Worm (Caenorhabditis elegans) whole organism, L3 larva: ENCODE results near the gene C33G8.13.
A peak's percentile ranks its signal among the peaks of the same experiment; 100 is the strongest.

Experiments used
- R02D3.7 ChIP-seq: fragments of 150-350 bp; optimal IDR thresholded peaks from 2 replicates; lab custom pipeline; 2014; ENCODE audit warnings: missing biosample characterization, missing genetic modification characterization
- aly-2 ChIP-seq: fragments of 150-350 bp; optimal IDR thresholded peaks from 2 replicates; lab custom pipeline; 2014; ENCODE audit warnings: missing biosample characterization, missing genetic modification characterization
- ama-1 ChIP-seq: fragments of 150-350 bp; optimal IDR thresholded peaks from 2 replicates; lab custom pipeline; 2018
- ceh-16 ChIP-seq: sonication (generic microtip); optimal IDR thresholded peaks from 2 replicates; lab custom pipeline; 2017; ENCODE audit warnings: missing biosample characterization, missing genetic modification characterization
- ceh-28 ChIP-seq: fragments of 150-350 bp; optimal IDR thresholded peaks from 2 replicates; lab custom pipeline; 2014; ENCODE audit warnings: missing biosample characterization, missing genetic modification reagents, missing genetic modification characterization
- ceh-82 ChIP-seq: fragments of 150-350 bp; optimal IDR thresholded peaks from 2 replicates; lab custom pipeline; 2014; ENCODE audit warnings: missing biosample characterization, missing genetic modification characterization
- daf-12 ChIP-seq: fragments of 150-350 bp; optimal IDR thresholded peaks from 2 replicates; lab custom pipeline; 2014; ENCODE audit warnings: missing biosample characterization, missing genetic modification reagents, missing genetic modification characterization
- egl-27 ChIP-seq: sonication (generic microtip); optimal IDR thresholded peaks from 4 replicates; lab custom pipeline; 2017; ENCODE audit warnings: missing biosample characterization, missing genetic modification reagents, missing genetic modification characterization
- egl-5 ChIP-seq: fragments of 150-350 bp; optimal IDR thresholded peaks from 2 replicates; lab custom pipeline; 2017; ENCODE audit warnings: missing biosample characterization, missing genetic modification reagents, missing genetic modification characterization, inconsistent platforms
- elt-2 ChIP-seq: sonication (generic microtip); optimal IDR thresholded peaks from 2 replicates; lab custom pipeline; 2016; ENCODE audit warnings: missing genetic modification reagents, mild to moderate bottlenecking, missing genetic modification characterization, missing compliant biosample characterization
- elt-3 ChIP-seq, 3 experiments: fragments of 150-350 bp in 1 of 3; sonication (generic microtip) in 2 of 3; optimal IDR thresholded peaks; 2 replicates in 2 of 3; 4 replicates in 1 of 3; lab custom pipeline; 2014 to 2017; ENCODE audit warnings: missing biosample characterization in 3 of 3, missing genetic modification characterization in 3 of 3
- fkh-10 ChIP-seq: sonication (generic microtip); optimal IDR thresholded peaks from 2 replicates; lab custom pipeline; 2017; ENCODE audit warnings: missing biosample characterization, missing genetic modification reagents, missing genetic modification characterization
- fkh-2 ChIP-seq: fragments of 150-350 bp; optimal IDR thresholded peaks from 2 replicates; lab custom pipeline; 2014; ENCODE audit warnings: missing biosample characterization, missing genetic modification reagents, missing genetic modification characterization
- fos-1 ChIP-seq: fragments of 150-350 bp; optimal IDR thresholded peaks from 2 replicates; lab custom pipeline; 2014; ENCODE audit warnings: missing biosample characterization, missing genetic modification characterization
- hmg-11 ChIP-seq: sonication (generic microtip); optimal IDR thresholded peaks from 2 replicates; lab custom pipeline; 2016; ENCODE audit warnings: missing genetic modification characterization, missing compliant biosample characterization
- jun-1 ChIP-seq: fragments of 150-350 bp; optimal IDR thresholded peaks from 2 replicates; lab custom pipeline; 2014; ENCODE audit warnings: missing biosample characterization, missing genetic modification reagents, missing genetic modification characterization
- lin-15B ChIP-seq: fragments of 150-350 bp; optimal IDR thresholded peaks from 2 replicates; lab custom pipeline; 2014; ENCODE audit warnings: missing biosample characterization, missing genetic modification characterization
- lin-39 ChIP-seq: fragments of 150-350 bp; optimal IDR thresholded peaks from 2 replicates; lab custom pipeline; 2018; ENCODE audit warnings: missing biosample characterization, missing genetic modification reagents, missing genetic modification characterization
- lsy-12 ChIP-seq: sonication (generic microtip); optimal IDR thresholded peaks from 2 replicates; lab custom pipeline; 2016; ENCODE audit warnings: mild to moderate bottlenecking, missing genetic modification characterization, missing compliant biosample characterization
- mdl-1 ChIP-seq: fragments of 150-350 bp; optimal IDR thresholded peaks from 2 replicates; lab custom pipeline; 2014; ENCODE audit warnings: missing biosample characterization, missing genetic modification characterization
- mml-1 ChIP-seq: fragments of 150-350 bp; sonication (generic microtip); optimal IDR thresholded peaks from 3 replicates; lab custom pipeline; 2014; ENCODE audit warnings: missing biosample characterization, missing genetic modification characterization
- nfya-1 ChIP-seq: sonication (generic microtip); optimal IDR thresholded peaks from 2 replicates; lab custom pipeline; 2017; ENCODE audit warnings: missing genetic modification characterization, mild to moderate bottlenecking, missing compliant biosample characterization, antibody characterized with exemption, moderate library complexity; ENCODE audit not compliant: insufficient read depth
- nhr-11 ChIP-seq: fragments of 150-350 bp; optimal IDR thresholded peaks from 2 replicates; lab custom pipeline; 2014; ENCODE audit warnings: missing biosample characterization, missing genetic modification characterization
- nhr-23 ChIP-seq: fragments of 150-350 bp; optimal IDR thresholded peaks from 2 replicates; lab custom pipeline; 2014; ENCODE audit warnings: missing biosample characterization, missing genetic modification reagents, missing genetic modification characterization
- nhr-237 ChIP-seq: fragments of 150-350 bp; optimal IDR thresholded peaks from 2 replicates; lab custom pipeline; 2014; ENCODE audit warnings: missing biosample characterization, missing genetic modification characterization
- nhr-25 ChIP-seq: sonication (generic microtip); optimal IDR thresholded peaks from 2 replicates; lab custom pipeline; 2017; ENCODE audit warnings: missing biosample characterization, missing genetic modification characterization
- nhr-43 ChIP-seq: sonication (generic microtip); optimal IDR thresholded peaks from 2 replicates; lab custom pipeline; 2016; ENCODE audit warnings: mild to moderate bottlenecking, missing genetic modification characterization, missing compliant biosample characterization; ENCODE audit not compliant: poor library complexity, severe bottlenecking
- nhr-67 ChIP-seq: fragments of 150-350 bp; optimal IDR thresholded peaks from 2 replicates; lab custom pipeline; 2014; ENCODE audit warnings: missing biosample characterization, missing genetic modification characterization
- nhr-76 ChIP-seq: fragments of 150-350 bp; sonication (generic microtip); optimal IDR thresholded peaks from 5 replicates; lab custom pipeline; 2014; ENCODE audit warnings: missing biosample characterization, missing genetic modification characterization
- nhr-77 ChIP-seq: fragments of 150-350 bp; optimal IDR thresholded peaks from 2 replicates; lab custom pipeline; 2014; ENCODE audit warnings: missing biosample characterization, missing genetic modification characterization
- pha-4 ChIP-seq: fragments of 150-350 bp; optimal IDR thresholded peaks from 2 replicates; lab custom pipeline; 2014; ENCODE audit warnings: missing biosample characterization, missing genetic modification reagents, missing genetic modification characterization
- pqm-1 ChIP-seq: fragments of 150-350 bp; optimal IDR thresholded peaks from 2 replicates; lab custom pipeline; 2017; ENCODE audit warnings: missing biosample characterization, missing genetic modification characterization, inconsistent platforms
- sea-2 ChIP-seq: fragments of 150-350 bp; sonication (generic microtip); optimal IDR thresholded peaks from 4 replicates; lab custom pipeline; 2014; ENCODE audit warnings: missing biosample characterization, missing genetic modification reagents, missing genetic modification characterization
- skn-1 ChIP-seq: fragments of 150-350 bp; optimal IDR thresholded peaks from 2 replicates; lab custom pipeline; 2014; ENCODE audit warnings: missing biosample characterization, missing genetic modification characterization
- snpc-4 ChIP-seq: fragments of 150-350 bp; optimal IDR thresholded peaks from 2 replicates; lab custom pipeline; 2014; ENCODE audit warnings: missing biosample characterization, missing genetic modification characterization
- tbx-2 ChIP-seq: sonication (generic microtip); optimal IDR thresholded peaks from 2 replicates; lab custom pipeline; 2016; ENCODE audit warnings: mild to moderate bottlenecking, missing genetic modification characterization, missing compliant biosample characterization
- unc-39 ChIP-seq: sonication (generic microtip); optimal IDR thresholded peaks from 4 replicates; lab custom pipeline; 2017; ENCODE audit warnings: missing biosample characterization, missing genetic modification characterization
- unc-62 ChIP-seq: fragments of 150-350 bp; sonication (generic microtip); optimal IDR thresholded peaks from 4 replicates; lab custom pipeline; 2014; ENCODE audit warnings: missing biosample characterization, missing genetic modification reagents, missing genetic modification characterization
- zag-1 ChIP-seq: fragments of 150-350 bp; optimal IDR thresholded peaks from 2 replicates; lab custom pipeline; 2014; ENCODE audit warnings: missing biosample characterization, missing genetic modification characterization
- ztf-4 ChIP-seq: fragments of 150-350 bp; optimal IDR thresholded peaks from 2 replicates; lab custom pipeline; 2014; ENCODE audit warnings: missing biosample characterization, missing genetic modification characterization

The C33G8.13 gene

ce11 chrV:6997041-6997552, 18.7 kb downstream of the C33G8.13 start, which contains the start of gene nhr-107:
Gene nhr-107, minus strand, starts transcription at chrV:6997091.
- TF ChIP-seq nhr-11 (no peak), elt-2 (tag; lab: Kevin White, UChicago) (peak; percentile 70), pqm-1 (tag; lab: Kevin White, UChicago) (peak; percentile 33)

- TF ChIP-seq unc-39 (tag; lab: Kevin White, UChicago) (no peak), fos-1 (tag; lab: Kevin White, UChicago) (no peak), elt-3 (tag; optimal IDR thresholded peaks at IDR 0.05; lab: Kevin White, UChicago) (no peak), nfya-1 (tag; lab: Kevin White, UChicago) (peak; percentile 13), nhr-23 (tag; lab: Kevin White, UChicago) (peak; percentile 43), egl-5 (tag; lab: Kevin White, UChicago) (no peak), nhr-77 (tag; lab: Kevin White, UChicago) (no peak), pha-4 (tag; lab: Kevin White, UChicago) (peak; percentile 37), lin-39 (tag; lab: Kevin White, UChicago) (no peak), pqm-1 (tag; lab: Kevin White, UChicago) (peak; percentile 89), nhr-43 (tag; lab: Kevin White, UChicago) (peak; percentile 75), egl-27 (peak; percentile 86), nhr-67 (tag; lab: Kevin White, UChicago) (no peak), elt-2 (tag; lab: Kevin White, UChicago) (peak; percentile 78), skn-1 (tag; lab: Kevin White, UChicago) (no peak), ztf-4 (tag; lab: Kevin White, UChicago) (no peak), nhr-11 (no peak), mdl-1 (no peak), unc-62 (GFP tag; lab: Kevin White, UChicago) (no peak), jun-1 (tag; lab: Kevin White, UChicago) (peak; percentile 59), nhr-237 (tag; lab: Kevin White, UChicago) (no peak), sea-2 (GFP tag; lab: Kevin White, UChicago) (no peak), nhr-25 (tag; lab: Kevin White, UChicago) (peak; percentile 74), hmg-11 (tag; lab: Kevin White, UChicago) (no peak), ceh-16 (tag; lab: Kevin White, UChicago) (no peak), fkh-10 (GFP tag; lab: Kevin White, UChicago) (no peak), ceh-82 (no peak), fkh-2 (tag; lab: Kevin White, UChicago) (no peak), nhr-76 (peak; percentile 82), ceh-28 (tag; lab: Kevin White, UChicago) (no peak), lsy-12 (no peak), zag-1 (tag; lab: Kevin White, UChicago) (no peak), mml-1 (tag; lab: Kevin White, UChicago) (no peak), aly-2 (tag; lab: Kevin White, UChicago) (no peak), snpc-4 (tag; lab: Kevin White, UChicago) (no peak), tbx-2 (tag; lab: Kevin White, UChicago) (no peak)
Observed at ce11 chrV:6993999-6994398, 21.8 kb downstream of the C33G8.13 start.

- TF ChIP-seq elt-3 (tag; optimal IDR thresholded peaks at IDR 0.05; lab: Kevin White, UChicago), result no peak
- no peak for TF ChIP-seq lin-15B (tag; lab: Kevin White, UChicago)
- no peak for TF ChIP-seq lsy-12
- TF ChIP-seq lin-39 (tag; lab: Kevin White, UChicago), result no peak
- TF ChIP-seq unc-39 (tag; lab: Kevin White, UChicago), result no peak
- no peak for TF ChIP-seq mml-1 (tag; lab: Kevin White, UChicago)
- TF ChIP-seq R02D3.7 (tag; lab: Kevin White, UChicago), result no peak
- TF ChIP-seq skn-1 (tag; lab: Kevin White, UChicago), result no peak
- TF ChIP-seq tbx-2 (tag; lab: Kevin White, UChicago), result no peak
- TF ChIP-seq sea-2 (GFP tag; lab: Kevin White, UChicago), result no peak
- no peak for TF ChIP-seq ama-1 (lab: Kevin White, UChicago)
- no peak for TF ChIP-seq aly-2 (tag; lab: Kevin White, UChicago)
- no peak for TF ChIP-seq fkh-10 (GFP tag; lab: Kevin White, UChicago)
- no peak for TF ChIP-seq daf-12
- TF ChIP-seq, all 47 proteins: peak for 0
Observed at ce11 chrV:6991771-6992170, 24.0 kb downstream of the C33G8.13 start, which contains the start of gene nhr-162. Gene nhr-162, minus strand, starts transcription at chrV:6991871.
